Fruit fly (Drosophila melanogaster): ENCODE results near the gene Non2.

The Non2 gene

dm6 chr3L:2765013-2765738 lies 1.6 kb upstream of the Non2 start (continued):
- TF ChIP-seq stwl (tag; optimal IDR thresholded peaks at IDR 0.05) (no peak), bab2 (GFP tag; optimal IDR thresholded peaks at IDR 0.05) (no peak), CG10979 (tag; optimal IDR thresholded peaks at IDR 0.05) (no peak), Max (GFP tag; optimal IDR thresholded peaks at IDR 0.05) (no peak), CG8089 (GFP tag; optimal IDR thresholded peaks at IDR 0.05) (no peak), Meics (GFP tag; optimal IDR thresholded peaks at IDR 0.05) (no peak), CG17328 (GFP tag; IDR thresholded peaks at IDR 0.05) (no peak), CG3726 (GFP tag; IDR thresholded peaks at IDR 0.05) (no peak), CG4617 (GFP tag; optimal IDR thresholded peaks at IDR 0.05; ENCODE audit: borderline replicate concordance) (no peak), B-H2 (GFP tag; optimal IDR thresholded peaks at IDR 0.05) (no peak), prd (optimal IDR thresholded peaks at IDR 0.05) (no peak), prd (GFP tag; IDR thresholded peaks at IDR 0.05) (peak; percentile 47; the same call in 2 of the 3 replicates), CG14014 (GFP tag; IDR thresholded peaks at IDR 0.05) (no peak), CG15479 (GFP tag; optimal IDR thresholded peaks at IDR 0.05) (no peak), gcm (GFP tag; optimal IDR thresholded peaks at IDR 0.05) (no peak), fd96Cb (tag; optimal IDR thresholded peaks at IDR 0.05) (no peak), Atf-2 (GFP tag; optimal IDR thresholded peaks at IDR 0.05) (no peak), E2f2 (GFP tag; IDR thresholded peaks at IDR 0.05) (no peak), CG14860 (GFP tag; IDR thresholded peaks at IDR 0.05; ENCODE audit: partially characterized antibody) (no peak), chif (GFP tag; optimal IDR thresholded peaks at IDR 0.05) (no peak), gsb-n (tag; optimal IDR thresholded peaks at IDR 0.05) (no peak), CG17829 (tag; optimal IDR thresholded peaks at IDR 0.05) (no peak), maf-S (GFP tag; optimal IDR thresholded peaks at IDR 0.05) (no peak), CG1529 (GFP tag; optimal IDR thresholded peaks at IDR 0.05) (no peak), CG4282 (GFP tag; optimal IDR thresholded peaks at IDR 0.05) (no peak), Ptx1 (GFP tag; IDR thresholded peaks at IDR 0.05) (no peak), twi (tag; optimal IDR thresholded peaks at IDR 0.05) (no peak), ewg (GFP tag; optimal IDR thresholded peaks at IDR 0.05) (no peak), sr (GFP tag; IDR thresholded peaks at IDR 0.05) (0 out of 3 replicates have a peak, but pooled peaks have one; percentile 5), CG5953 (GFP tag; IDR thresholded peaks at IDR 0.05) (no peak), ap (GFP tag; IDR thresholded peaks at IDR 0.05) (no peak), Spps (tag; optimal IDR thresholded peaks at IDR 0.05) (no peak), Mrtf (GFP tag; IDR thresholded peaks at IDR 0.05) (no peak; the same call in 1 of the 3 replicates), CG7987 (GFP tag; optimal IDR thresholded peaks at IDR 0.05) (no peak), inv (GFP tag; IDR thresholded peaks at IDR 0.05; ENCODE audit: partially characterized antibody) (no peak), Adf1 (GFP tag; IDR thresholded peaks at IDR 0.05) (no peak), CG13123 (GFP tag; optimal IDR thresholded peaks at IDR 0.05) (no peak), Deaf1 (tag; optimal IDR thresholded peaks at IDR 0.05) (no peak), aop (GFP tag; IDR thresholded peaks at IDR 0.05) (no peak), D (optimal IDR thresholded peaks at IDR 0.05) (no peak), D (GFP tag; optimal IDR thresholded peaks at IDR 0.05) (no peak), lab (GFP tag; optimal IDR thresholded peaks at IDR 0.05) (peak; percentile 8), CG3995 (GFP tag; optimal IDR thresholded peaks at IDR 0.05) (no peak), CG10267 (tag; optimal IDR thresholded peaks at IDR 0.05) (no peak), Eip74EF (GFP tag; optimal IDR thresholded peaks at IDR 0.05) (no peak), pho (GFP tag; optimal IDR thresholded peaks at IDR 0.05) (no peak), Asciz (GFP tag; optimal IDR thresholded peaks at IDR 0.05) (no peak), hkb (optimal IDR thresholded peaks at IDR 0.05) (no peak), hkb (GFP tag; IDR thresholded peaks at IDR 0.05) (0 out of 2 replicates have a peak, but pooled peaks have one; percentile 22), mirr (GFP tag; optimal IDR thresholded peaks at IDR 0.05) (no peak), oc (tag; optimal IDR thresholded peaks at IDR 0.05) (no peak)

All from whole organism, embryonic.